Worm (Caenorhabditis elegans) whole organism, L3 larva: Measurements from ENCODE around the gene noca-1.

ENCODE experiments used
- R02D3.7 ChIP-seq: fragments of 150-350 bp; optimal IDR thresholded peaks from 2 replicates; lab custom pipeline; 2014; ENCODE audit warnings: missing biosample characterization, missing genetic modification characterization
- ama-1 ChIP-seq: fragments of 150-350 bp; optimal IDR thresholded peaks from 2 replicates; lab custom pipeline; 2018
- ceh-16 ChIP-seq: sonication (generic microtip); optimal IDR thresholded peaks from 2 replicates; lab custom pipeline; 2017; ENCODE audit warnings: missing biosample characterization, missing genetic modification characterization
- ceh-28 ChIP-seq: fragments of 150-350 bp; optimal IDR thresholded peaks from 2 replicates; lab custom pipeline; 2014; ENCODE audit warnings: missing biosample characterization, missing genetic modification reagents, missing genetic modification characterization
- ceh-82 ChIP-seq: fragments of 150-350 bp; optimal IDR thresholded peaks from 2 replicates; lab custom pipeline; 2014; ENCODE audit warnings: missing biosample characterization, missing genetic modification characterization
- ceh-9 ChIP-seq: sonication (generic microtip); optimal IDR thresholded peaks from 2 replicates; lab custom pipeline; 2018; ENCODE audit warnings: missing biosample characterization, missing genetic modification characterization
- egl-27 ChIP-seq: sonication (generic microtip); optimal IDR thresholded peaks from 4 replicates; lab custom pipeline; 2017; ENCODE audit warnings: missing biosample characterization, missing genetic modification reagents, missing genetic modification characterization
- egl-5 ChIP-seq: fragments of 150-350 bp; optimal IDR thresholded peaks from 2 replicates; lab custom pipeline; 2017; ENCODE audit warnings: missing biosample characterization, missing genetic modification reagents, missing genetic modification characterization, inconsistent platforms
- elt-1 ChIP-seq: fragments of 150-350 bp; optimal IDR thresholded peaks from 2 replicates; lab custom pipeline; 2014; ENCODE audit warnings: missing biosample characterization, missing genetic modification characterization
- elt-2 ChIP-seq: sonication (generic microtip); optimal IDR thresholded peaks from 2 replicates; lab custom pipeline; 2016; ENCODE audit warnings: missing genetic modification reagents, mild to moderate bottlenecking, missing genetic modification characterization, missing compliant biosample characterization
- elt-3 ChIP-seq, 3 experiments: fragments of 150-350 bp in 1 of 3; sonication (generic microtip) in 2 of 3; optimal IDR thresholded peaks; 2 replicates in 2 of 3; 4 replicates in 1 of 3; lab custom pipeline; 2014 to 2017; ENCODE audit warnings: missing biosample characterization in 3 of 3, missing genetic modification characterization in 3 of 3
- eor-1 ChIP-seq, 2 experiments: fragments of 150-350 bp; optimal IDR thresholded peaks; 2 replicates each; lab custom pipeline; 2014 to 2018; ENCODE audit warnings: missing biosample characterization in 2 of 2, missing genetic modification characterization in 2 of 2
- fkh-10 ChIP-seq: sonication (generic microtip); optimal IDR thresholded peaks from 2 replicates; lab custom pipeline; 2017; ENCODE audit warnings: missing biosample characterization, missing genetic modification reagents, missing genetic modification characterization
- fkh-2 ChIP-seq: fragments of 150-350 bp; optimal IDR thresholded peaks from 2 replicates; lab custom pipeline; 2014; ENCODE audit warnings: missing biosample characterization, missing genetic modification reagents, missing genetic modification characterization
- fos-1 ChIP-seq: fragments of 150-350 bp; optimal IDR thresholded peaks from 2 replicates; lab custom pipeline; 2014; ENCODE audit warnings: missing biosample characterization, missing genetic modification characterization
- hmg-11 ChIP-seq: sonication (generic microtip); optimal IDR thresholded peaks from 2 replicates; lab custom pipeline; 2016; ENCODE audit warnings: missing genetic modification characterization, missing compliant biosample characterization
- jun-1 ChIP-seq: fragments of 150-350 bp; optimal IDR thresholded peaks from 2 replicates; lab custom pipeline; 2014; ENCODE audit warnings: missing biosample characterization, missing genetic modification reagents, missing genetic modification characterization
- lin-39 ChIP-seq: fragments of 150-350 bp; optimal IDR thresholded peaks from 2 replicates; lab custom pipeline; 2018; ENCODE audit warnings: missing biosample characterization, missing genetic modification reagents, missing genetic modification characterization
- lsy-12 ChIP-seq: sonication (generic microtip); optimal IDR thresholded peaks from 2 replicates; lab custom pipeline; 2016; ENCODE audit warnings: mild to moderate bottlenecking, missing genetic modification characterization, missing compliant biosample characterization
- mdl-1 ChIP-seq: fragments of 150-350 bp; optimal IDR thresholded peaks from 2 replicates; lab custom pipeline; 2014; ENCODE audit warnings: missing biosample characterization, missing genetic modification characterization
- mml-1 ChIP-seq: fragments of 150-350 bp; sonication (generic microtip); optimal IDR thresholded peaks from 3 replicates; lab custom pipeline; 2014; ENCODE audit warnings: missing biosample characterization, missing genetic modification characterization
- nhr-11 ChIP-seq: fragments of 150-350 bp; optimal IDR thresholded peaks from 2 replicates; lab custom pipeline; 2014; ENCODE audit warnings: missing biosample characterization, missing genetic modification characterization
- nhr-12 ChIP-seq: fragments of 150-350 bp; optimal IDR thresholded peaks from 2 replicates; lab custom pipeline; 2014; ENCODE audit warnings: missing biosample characterization, missing genetic modification characterization
- nhr-23 ChIP-seq: fragments of 150-350 bp; optimal IDR thresholded peaks from 2 replicates; lab custom pipeline; 2014; ENCODE audit warnings: missing biosample characterization, missing genetic modification reagents, missing genetic modification characterization
- nhr-237 ChIP-seq: fragments of 150-350 bp; optimal IDR thresholded peaks from 2 replicates; lab custom pipeline; 2014; ENCODE audit warnings: missing biosample characterization, missing genetic modification characterization
- nhr-25 ChIP-seq: sonication (generic microtip); optimal IDR thresholded peaks from 2 replicates; lab custom pipeline; 2017; ENCODE audit warnings: missing biosample characterization, missing genetic modification characterization
- nhr-43 ChIP-seq: sonication (generic microtip); optimal IDR thresholded peaks from 2 replicates; lab custom pipeline; 2016; ENCODE audit warnings: mild to moderate bottlenecking, missing genetic modification characterization, missing compliant biosample characterization; ENCODE audit not compliant: poor library complexity, severe bottlenecking
- nhr-67 ChIP-seq: fragments of 150-350 bp; optimal IDR thresholded peaks from 2 replicates; lab custom pipeline; 2014; ENCODE audit warnings: missing biosample characterization, missing genetic modification characterization
- nhr-76 ChIP-seq: fragments of 150-350 bp; sonication (generic microtip); optimal IDR thresholded peaks from 5 replicates; lab custom pipeline; 2014; ENCODE audit warnings: missing biosample characterization, missing genetic modification characterization
- pha-4 ChIP-seq: fragments of 150-350 bp; optimal IDR thresholded peaks from 2 replicates; lab custom pipeline; 2014; ENCODE audit warnings: missing biosample characterization, missing genetic modification reagents, missing genetic modification characterization
- pqm-1 ChIP-seq: fragments of 150-350 bp; optimal IDR thresholded peaks from 2 replicates; lab custom pipeline; 2017; ENCODE audit warnings: missing biosample characterization, missing genetic modification characterization, inconsistent platforms
- sea-2 ChIP-seq: fragments of 150-350 bp; sonication (generic microtip); optimal IDR thresholded peaks from 4 replicates; lab custom pipeline; 2014; ENCODE audit warnings: missing biosample characterization, missing genetic modification reagents, missing genetic modification characterization
- skn-1 ChIP-seq: fragments of 150-350 bp; optimal IDR thresholded peaks from 2 replicates; lab custom pipeline; 2014; ENCODE audit warnings: missing biosample characterization, missing genetic modification characterization
- snpc-4 ChIP-seq: fragments of 150-350 bp; optimal IDR thresholded peaks from 2 replicates; lab custom pipeline; 2014; ENCODE audit warnings: missing biosample characterization, missing genetic modification characterization
- unc-39 ChIP-seq: sonication (generic microtip); optimal IDR thresholded peaks from 4 replicates; lab custom pipeline; 2017; ENCODE audit warnings: missing biosample characterization, missing genetic modification characterization
- unc-62 ChIP-seq: fragments of 150-350 bp; sonication (generic microtip); optimal IDR thresholded peaks from 4 replicates; lab custom pipeline; 2014; ENCODE audit warnings: missing biosample characterization, missing genetic modification reagents, missing genetic modification characterization
- ztf-4 ChIP-seq: fragments of 150-350 bp; optimal IDR thresholded peaks from 2 replicates; lab custom pipeline; 2014; ENCODE audit warnings: missing biosample characterization, missing genetic modification characterization

noca-1 gene

ce11 chrV:13162885-13163284 lies 10.2 kb downstream of the noca-1 start:
- TF ChIP-seq snpc-4 (tag; lab: Kevin White, UChicago), result peak; percentile 81
- TF ChIP-seq nhr-12 (tag; lab: Kevin White, UChicago), result no peak

- TF ChIP-seq mdl-1 (tag; lab: Kevin White, UChicago) (no peak), ceh-28 (tag; lab: Kevin White, UChicago) (no peak), hmg-11 (no peak), egl-5 (tag; lab: Kevin White, UChicago) (no peak), nhr-23 (tag; lab: Kevin White, UChicago) (no peak), nhr-11 (tag; lab: Kevin White, UChicago) (no peak), nhr-76 (tag; lab: Kevin White, UChicago) (no peak), snpc-4 (tag; lab: Kevin White, UChicago) (peak; percentile 14), nhr-237 (tag; lab: Kevin White, UChicago) (no peak), elt-2 (tag; lab: Kevin White, UChicago) (peak; percentile 80), eor-1 (tag; optimal IDR thresholded peaks at IDR 0.05; lab: Kevin White, UChicago) (no peak), nhr-43 (tag; lab: Kevin White, UChicago) (no peak), ceh-9 (tag; lab: Kevin White, UChicago) (no peak), ztf-4 (no peak), lin-39 (tag; lab: Kevin White, UChicago) (no peak), pqm-1 (peak; percentile 51), nhr-12 (tag; lab: Kevin White, UChicago) (no peak), skn-1 (tag; lab: Kevin White, UChicago) (no peak), sea-2 (no peak), pha-4 (peak; percentile 62), nhr-67 (tag; lab: Kevin White, UChicago) (no peak), fkh-2 (tag; lab: Kevin White, UChicago) (no peak), elt-1 (tag; lab: Kevin White, UChicago) (no peak), fkh-10 (no peak), unc-62 (GFP tag; lab: Kevin White, UChicago) (no peak), jun-1 (tag; lab: Kevin White, UChicago) (no peak)
Observed at ce11 chrV:13163841-13164240, 11.1 kb downstream of the noca-1 start.

DNA sequence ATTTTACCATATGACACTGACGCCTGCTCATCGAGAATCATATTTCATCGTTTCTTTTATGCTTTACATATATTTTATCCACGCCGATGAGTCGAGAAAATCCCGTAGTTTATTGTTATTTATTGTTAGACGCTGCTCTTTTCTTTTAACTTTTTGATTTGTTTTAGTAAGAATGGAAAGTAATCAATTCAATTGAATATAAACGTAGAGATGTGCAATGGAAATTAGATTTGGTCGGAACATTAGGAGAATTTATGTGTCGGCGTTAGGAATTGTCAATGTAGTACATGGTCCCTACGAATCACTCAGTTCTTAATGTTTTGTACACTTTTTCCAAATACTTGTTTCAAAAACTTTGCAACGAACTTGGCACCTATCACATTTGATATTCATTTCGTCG lies 12.5 kb downstream of the noca-1 start:
- TF ChIP-seq ceh-16 (tag; lab: Kevin White, UChicago) (no peak), fkh-10 (peak; percentile 40), elt-2 (tag; lab: Kevin White, UChicago) (no peak), elt-3 (tag; optimal IDR thresholded peaks at IDR 0.05; lab: Kevin White, UChicago) (no peak), ceh-28 (tag; lab: Kevin White, UChicago) (no peak), lin-39 (tag; lab: Kevin White, UChicago) (no peak)

ce11 chrV:13166582-13166981 lies 13.9 kb downstream of the noca-1 start:
- TF ChIP-seq hmg-11, result peak; percentile 4
- no peak for TF ChIP-seq fkh-2 (tag; lab: Kevin White, UChicago)
- TF ChIP-seq sea-2, result no peak
- no peak for TF ChIP-seq snpc-4 (tag; lab: Kevin White, UChicago)
- TF ChIP-seq nhr-25 (tag; lab: Kevin White, UChicago), result no peak

- no peak for TF ChIP-seq ceh-9 (tag; lab: Kevin White, UChicago)
- TF ChIP-seq ama-1, result no peak
- no peak for TF ChIP-seq R02D3.7
- no peak for TF ChIP-seq mml-1 (tag; lab: Kevin White, UChicago)
- no peak for TF ChIP-seq sea-2
- TF ChIP-seq ztf-4, result no peak
- TF ChIP-seq hmg-11, result no peak
- TF ChIP-seq ceh-28 (tag; lab: Kevin White, UChicago), result no peak
- TF ChIP-seq fos-1 (tag; lab: Kevin White, UChicago), result no peak
- TF ChIP-seq nhr-12 (tag; lab: Kevin White, UChicago), result no peak
- TF ChIP-seq lsy-12 (tag; lab: Kevin White, UChicago), result no peak
- TF ChIP-seq unc-39 (tag; lab: Kevin White, UChicago), result no peak
- no peak for TF ChIP-seq egl-27 (tag; lab: Kevin White, UChicago)
- no peak for TF ChIP-seq ceh-82
- no peak for TF ChIP-seq pqm-1
- TF ChIP-seq nhr-43 (tag; lab: Kevin White, UChicago), result no peak
Observed at ce11 chrV:13170497-13170896, 17.8 kb downstream of the noca-1 start.
